Fruit fly (Drosophila melanogaster) whole organism, embryonic: Measurements from ENCODE around the gene CG10863.

Experiments
- ATbp ChIP-seq: fragments of 200-800 bp; sonication (Bioruptor generic); optimal IDR thresholded peaks from 2 replicates; lab custom pipeline; 2017; ENCODE audit warnings: missing biosample characterization, mild to moderate bottlenecking, missing genetic modification characterization, missing genetic modification reagents
- Atf-2 ChIP-seq: fragments of 200-800 bp; sonication (Bioruptor generic); optimal IDR thresholded peaks from 2 replicates; lab custom pipeline; 2016; ENCODE audit warnings: missing biosample characterization, missing genetic modification characterization
- BEAF-32 ChIP-seq: fragments of 200-800 bp; sonication (Bioruptor generic); optimal IDR thresholded peaks from 3 replicates; lab custom pipeline; 2017; ENCODE audit warnings: missing biosample characterization, missing genetic modification characterization, mild to moderate bottlenecking, moderate library complexity, missing genetic modification reagents
- C15 ChIP-seq: fragments of 200-800 bp; sonication (Bioruptor generic); IDR thresholded peaks from 3 replicates; pipeline ENCODE4 v1.3.6; 2022; ENCODE audit warnings: missing biosample characterization, missing genetic modification characterization
- CG10321 ChIP-seq: fragments of 200-800 bp; sonication (Bioruptor generic); IDR thresholded peaks from 2 replicates; pipeline ENCODE4 v1.3.6; 2022; ENCODE audit warnings: missing biosample characterization, missing genetic modification characterization
- CG11085 ChIP-seq: fragments of 200-800 bp; sonication (Bioruptor generic); IDR thresholded peaks from 2 replicates; pipeline ENCODE4 v1.3.6; 2022; ENCODE audit warnings: missing biosample characterization, missing genetic modification characterization
- CG13296 ChIP-seq: fragments of 200-800 bp; sonication (Bioruptor generic); optimal IDR thresholded peaks from 3 replicates; lab custom pipeline; 2018; ENCODE audit warnings: missing biosample characterization, mild to moderate bottlenecking, missing genetic modification characterization
- CG14965 ChIP-seq: fragments of 200-800 bp; sonication (Bioruptor generic); optimal IDR thresholded peaks from 2 replicates; lab custom pipeline; 2016; ENCODE audit warnings: missing biosample characterization, missing genetic modification characterization, borderline replicate concordance
- CG16863 ChIP-seq: fragments of 200-800 bp; sonication (Bioruptor generic); optimal IDR thresholded peaks from 3 replicates; lab custom pipeline; 2016; ENCODE audit warnings: missing biosample characterization, missing genetic modification characterization
- CG1792 ChIP-seq: fragments of 200-800 bp; sonication (Bioruptor generic); optimal IDR thresholded peaks from 2 replicates; lab custom pipeline; 2016; ENCODE audit warnings: missing biosample characterization, missing genetic modification characterization
- CG31441 ChIP-seq: fragments of 200-800 bp; sonication (Bioruptor generic); IDR thresholded peaks from 2 replicates; pipeline ENCODE4 v1.3.6; 2022; ENCODE audit warnings: missing biosample characterization, missing genetic modification characterization
- CG3163 ChIP-seq: fragments of 200-800 bp; sonication (Bioruptor generic); optimal IDR thresholded peaks from 3 replicates; lab custom pipeline; 2016; ENCODE audit warnings: missing biosample characterization, missing genetic modification characterization
- CG3281 ChIP-seq: fragments of 200-800 bp; sonication (Bioruptor generic); optimal IDR thresholded peaks from 3 replicates; lab custom pipeline; 2017; ENCODE audit warnings: missing biosample characterization, mild to moderate bottlenecking, missing genetic modification characterization
- CG4282 ChIP-seq: fragments of 200-800 bp; sonication (Bioruptor generic); optimal IDR thresholded peaks from 2 replicates; lab custom pipeline; 2016; ENCODE audit warnings: missing biosample characterization, missing genetic modification characterization
- CG6175 ChIP-seq: fragments of 200-800 bp; sonication (Bioruptor generic); IDR thresholded peaks from 3 replicates; pipeline ENCODE4 v1.3.6; 2022; ENCODE audit warnings: missing biosample characterization, missing genetic modification characterization
- CG7357 ChIP-seq: fragments of 200-800 bp; sonication (Bioruptor generic); IDR thresholded peaks from 3 replicates; pipeline ENCODE4 v1.3.6; 2022; ENCODE audit warnings: missing biosample characterization, missing genetic modification characterization
- CG8765 ChIP-seq: fragments of 200-800 bp; sonication (Bioruptor generic); IDR thresholded peaks from 2 replicates; pipeline ENCODE4 v1.3.6; 2022; ENCODE audit warnings: missing biosample characterization, missing genetic modification characterization
- CG9215 ChIP-seq: fragments of 200-800 bp; sonication (Bioruptor generic); IDR thresholded peaks from 2 replicates; pipeline ENCODE4 v1.3.6; 2022; ENCODE audit warnings: missing biosample characterization, missing genetic modification characterization
- Chrac-16 ChIP-seq: fragments of 200-800 bp; sonication (Bioruptor generic); optimal IDR thresholded peaks from 3 replicates; lab custom pipeline; 2016; ENCODE audit warnings: missing biosample characterization, missing genetic modification characterization
- Dbx ChIP-seq: fragments of 200-800 bp; sonication (Bioruptor generic); IDR thresholded peaks from 3 replicates; pipeline ENCODE4 v1.3.6; 2022; ENCODE audit warnings: missing biosample characterization, missing genetic modification characterization
- Dek ChIP-seq: fragments of 200-800 bp; sonication (Bioruptor generic); optimal IDR thresholded peaks from 3 replicates; lab custom pipeline; 2019; ENCODE audit warnings: missing biosample characterization, mild to moderate bottlenecking, missing genetic modification characterization, moderate library complexity
- Doc3 ChIP-seq: fragments of 200-800 bp; sonication (Bioruptor generic); IDR thresholded peaks from 3 replicates; pipeline ENCODE4 v1.3.6; 2022; ENCODE audit warnings: missing biosample characterization, missing genetic modification characterization; ENCODE audit not compliant: partially characterized antibody
- Gug ChIP-seq: fragments of 200-800 bp; sonication (Bioruptor generic); IDR thresholded peaks from 4 replicates; pipeline ENCODE4 v1.3.6; 2022; ENCODE audit warnings: missing biosample characterization, missing genetic modification characterization
- HLH54F ChIP-seq: fragments of 200-800 bp; sonication (Bioruptor generic); optimal IDR thresholded peaks from 3 replicates; lab custom pipeline; 2016; ENCODE audit warnings: missing biosample characterization, missing genetic modification characterization
- Ptx1 ChIP-seq: fragments of 200-800 bp; sonication (Bioruptor generic); IDR thresholded peaks from 2 replicates; pipeline ENCODE4 v1.3.6; 2022; ENCODE audit warnings: missing biosample characterization, missing genetic modification characterization
- Spps ChIP-seq: fragments of 200-800 bp; sonication (Bioruptor generic); optimal IDR thresholded peaks from 2 replicates; lab custom pipeline; 2018; ENCODE audit warnings: missing biosample characterization, mild to moderate bottlenecking, missing genetic modification characterization
- Tbp ChIP-seq: fragments of >200 bp; optimal IDR thresholded peaks from 2 replicates; lab custom pipeline; 2018; ENCODE audit warnings: missing biosample characterization, missing genetic modification characterization
- abd-A ChIP-seq: fragments of 200-800 bp; sonication (Bioruptor generic); optimal IDR thresholded peaks from 3 replicates; lab custom pipeline; 2019; ENCODE audit warnings: missing biosample characterization, mild to moderate bottlenecking, missing genetic modification characterization, moderate library complexity
- az2 ChIP-seq: fragments of 200-800 bp; sonication (Bioruptor generic); optimal IDR thresholded peaks from 3 replicates; lab custom pipeline; 2016; ENCODE audit warnings: missing biosample characterization, missing genetic modification characterization
- br ChIP-seq: fragments of >200 bp; optimal IDR thresholded peaks from 2 replicates; lab custom pipeline; 2017
- bsh ChIP-seq, 2 experiments: fragments of 200-800 bp; sonication (Bioruptor generic); optimal IDR thresholded peaks; 2 replicates each; lab custom pipeline; 2017 to 2018; ENCODE audit warnings: mild to moderate bottlenecking in 2 of 2, missing biosample characterization in 2 of 2, missing genetic modification characterization in 2 of 2, moderate library complexity in 1 of 2
- cato ChIP-seq: fragments of 200-800 bp; sonication (Bioruptor generic); optimal IDR thresholded peaks from 2 replicates; lab custom pipeline; 2016; ENCODE audit warnings: missing biosample characterization, missing genetic modification characterization, borderline replicate concordance
- cg ChIP-seq: fragments of 200-800 bp; sonication (Bioruptor generic); optimal IDR thresholded peaks from 3 replicates; lab custom pipeline; 2019; ENCODE audit warnings: missing biosample characterization, mild to moderate bottlenecking, missing genetic modification characterization, moderate library complexity
- da ChIP-seq: fragments of 200-800 bp; sonication (Bioruptor generic); optimal IDR thresholded peaks from 2 replicates; lab custom pipeline; 2016; ENCODE audit warnings: missing biosample characterization, missing genetic modification characterization
- danr ChIP-seq: fragments of 200-800 bp; sonication (Bioruptor generic); IDR thresholded peaks from 2 replicates; pipeline ENCODE4 v1.3.6; 2022; ENCODE audit warnings: missing biosample characterization, missing genetic modification characterization
- ftz-f1 ChIP-seq: fragments of 200-800 bp; sonication (Bioruptor generic); optimal IDR thresholded peaks from 2 replicates; lab custom pipeline; 2016; ENCODE audit warnings: missing biosample characterization, missing genetic modification characterization
- fu2 ChIP-seq: fragments of 200-800 bp; sonication (Bioruptor generic); optimal IDR thresholded peaks from 2 replicates; lab custom pipeline; 2016; ENCODE audit warnings: missing biosample characterization, missing genetic modification characterization
- gcm2 ChIP-seq: fragments of 200-800 bp; sonication (Bioruptor generic); optimal IDR thresholded peaks from 2 replicates; lab custom pipeline; 2016; ENCODE audit warnings: missing biosample characterization, missing genetic modification characterization
- hb ChIP-seq: fragments of 200-800 bp; sonication (Bioruptor generic); IDR thresholded peaks from 3 replicates; pipeline ENCODE4 v1.3.6; 2022; ENCODE audit warnings: missing biosample characterization, missing genetic modification characterization; ENCODE audit not compliant: partially characterized antibody
- her ChIP-seq: fragments of 200-800 bp; sonication (Bioruptor generic); optimal IDR thresholded peaks from 2 replicates; lab custom pipeline; 2016; ENCODE audit warnings: missing biosample characterization, missing genetic modification characterization
- jigr1 ChIP-seq: fragments of 200-800 bp; sonication (Bioruptor generic); IDR thresholded peaks from 3 replicates; pipeline ENCODE4 v1.3.6; 2022; ENCODE audit warnings: missing biosample characterization, missing genetic modification characterization
- lab ChIP-seq: fragments of 200-800 bp; sonication (Bioruptor generic); optimal IDR thresholded peaks from 3 replicates; lab custom pipeline; 2017; ENCODE audit warnings: missing biosample characterization, missing genetic modification characterization, mild to moderate bottlenecking, moderate library complexity, missing genetic modification reagents
- mirr ChIP-seq: fragments of 200-800 bp; sonication (Bioruptor generic); optimal IDR thresholded peaks from 3 replicates; lab custom pipeline; 2018; ENCODE audit warnings: missing biosample characterization, mild to moderate bottlenecking, missing genetic modification characterization
- nmo ChIP-seq: fragments of 200-800 bp; sonication (Bioruptor generic); optimal IDR thresholded peaks from 2 replicates; lab custom pipeline; 2018; ENCODE audit warnings: missing biosample characterization, mild to moderate bottlenecking, missing genetic modification characterization, moderate library complexity
- org-1 ChIP-seq: fragments of 200-800 bp; sonication (Bioruptor generic); optimal IDR thresholded peaks from 2 replicates; lab custom pipeline; 2017; ENCODE audit warnings: missing biosample characterization, missing genetic modification characterization
- pan ChIP-seq, 4 experiments: fragments of >200 bp in 3 of 4; fragments of 200-800 bp in 1 of 4; sonication (Bioruptor generic) in 1 of 4; optimal IDR thresholded peaks in 3 of 4; IDR thresholded peaks in 1 of 4; 2 replicates each; pipeline versions ENCODE4 v1.3.6 to Lab custom; 2017 to 2022; ENCODE audit warnings: missing biosample characterization in 2 of 4, missing genetic modification characterization in 2 of 4, mixed read lengths in 1 of 4
- pros ChIP-seq: fragments of 200-800 bp; sonication (Bioruptor generic); optimal IDR thresholded peaks from 3 replicates; lab custom pipeline; 2019; ENCODE audit warnings: missing biosample characterization, mild to moderate bottlenecking, missing genetic modification characterization, moderate library complexity
- trh ChIP-seq: fragments of 200-800 bp; sonication (Bioruptor generic); optimal IDR thresholded peaks from 2 replicates; lab custom pipeline; 2016; ENCODE audit warnings: missing biosample characterization, missing genetic modification characterization
- zen ChIP-seq: fragments of 200-800 bp; sonication (Bioruptor generic); optimal IDR thresholded peaks from 3 replicates; lab custom pipeline; 2018; ENCODE audit warnings: missing biosample characterization, mild to moderate bottlenecking, missing genetic modification characterization, moderate library complexity

Gene CG10863

DNA sequence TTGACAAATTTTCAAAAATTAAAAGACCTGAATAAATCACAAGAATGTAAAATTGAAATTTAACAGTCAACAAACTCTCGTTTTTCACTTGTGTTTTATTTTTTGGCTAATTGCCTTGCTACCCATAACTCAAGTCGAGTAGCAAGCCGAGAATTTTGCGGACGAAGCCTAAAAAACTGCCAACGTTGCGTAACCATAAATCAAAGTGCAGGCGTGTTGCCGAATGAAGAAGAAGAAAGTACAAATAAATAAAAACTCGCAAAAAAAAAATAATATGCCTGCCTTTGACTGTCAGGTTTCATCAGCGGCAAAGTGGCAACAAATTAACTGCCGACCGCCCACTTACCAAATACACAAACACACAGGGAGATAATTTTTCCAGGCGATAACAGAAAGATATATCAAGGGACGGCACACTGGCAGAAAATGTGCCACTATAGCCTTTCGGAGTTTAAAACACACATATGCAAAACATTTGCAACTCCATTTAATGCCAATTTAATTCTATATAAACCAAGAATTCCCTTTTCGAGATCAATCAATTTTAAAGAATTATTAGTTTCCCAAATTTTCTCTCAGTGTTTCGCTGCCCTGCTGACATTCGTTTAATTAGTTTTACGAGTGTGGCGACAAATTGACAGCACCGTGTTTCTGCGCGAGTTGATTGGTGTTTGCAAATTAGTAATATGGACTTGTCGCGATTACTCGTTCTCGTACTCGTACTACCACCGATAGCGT is 13.9 kb downstream of the CG10863 start (continued):
- TF ChIP-seq CG14965 (GFP tag; lab: Kevin White, UChicago) (peak; percentile 57), gcm2 (GFP tag; lab: Kevin White, UChicago) (peak; percentile 57), pros (no peak), BEAF-32 (no peak), CG3163 (GFP tag; lab: Kevin White, UChicago) (peak; percentile 67), fu2 (GFP tag; lab: Kevin White, UChicago) (peak; percentile 90), CG9215 (peak; percentile 86), br (no peak), da (GFP tag; lab: Kevin White, UChicago) (peak; percentile 60), Atf-2 (GFP tag; lab: Kevin White, UChicago) (peak; percentile 81), CG3281 (GFP tag; lab: Kevin White, UChicago) (peak; percentile 91), Ptx1 (GFP tag; lab: Robert Waterston, UW) (peak; percentile 88), CG13296 (GFP tag; lab: Kevin White, UChicago) (peak; percentile 89), mirr (GFP tag; lab: Kevin White, UChicago) (peak; percentile 93), Spps (tag; lab: Kevin White, UChicago) (no peak), abd-A (tag; lab: Kevin White, UChicago) (peak; percentile 16), bsh (GFP tag; optimal IDR thresholded peaks at IDR 0.05; lab: Kevin White, UChicago) (peak in 1 of 2 experiments; percentile 81), ATbp (GFP tag; lab: Kevin White, UChicago) (peak; percentile 76), Dbx (GFP tag; lab: Robert Waterston, UW) (peak; percentile 95), az2 (peak; percentile 83), trh (GFP tag; lab: Kevin White, UChicago) (peak; percentile 45), danr (GFP tag; lab: Robert Waterston, UW) (peak; percentile 77), zen (tag; lab: Kevin White, UChicago) (no peak), ftz-f1 (GFP tag; lab: Kevin White, UChicago) (no peak), Doc3 (no peak), Chrac-16 (GFP tag; lab: Kevin White, UChicago) (peak; percentile 79), org-1 (peak; percentile 84), CG10321 (GFP tag; lab: Robert Waterston, UW) (peak; percentile 47; the same call in 1 of the 2 replicates), cato (GFP tag; lab: Kevin White, UChicago) (peak; percentile 42), her (GFP tag; lab: Kevin White, UChicago) (peak; percentile 81), CG6175 (GFP tag; lab: Robert Waterston, UW) (peak; percentile 86), CG4282 (GFP tag; lab: Kevin White, UChicago) (peak; percentile 72), Gug (peak; percentile 81), jigr1 (GFP tag; lab: Robert Waterston, UW) (0 out of 3 replicates have a peak, but pooled peaks have one; percentile 23), CG8765 (peak; percentile 51; the same call in 1 of the 2 replicates), cg (no peak), Tbp (no peak), CG11085 (GFP tag; lab: Robert Waterston, UW) (peak; percentile 81), CG31441 (GFP tag; lab: Robert Waterston, UW) (peak; percentile 69), nmo (GFP tag; lab: Kevin White, UChicago) (peak; percentile 82), hb (GFP tag; lab: Robert Waterston, UW) (no peak), HLH54F (peak; percentile 93), lab (peak; percentile 95), CG16863 (GFP tag; lab: Kevin White, UChicago) (peak; percentile 83), CG7357 (GFP tag; lab: Robert Waterston, UW) (peak; percentile 66), Dek (tag; lab: Kevin White, UChicago) (peak; percentile 91), pan (optimal IDR thresholded peaks at IDR 0.05; lab: Kevin White, UChicago) (no peak), pan (GFP tag; optimal IDR thresholded peaks at IDR 0.05 in 1 of 2, IDR thresholded peaks at IDR 0.05 in 1 of 2) (peak in 1 of 2 experiments; percentile 89), C15 (peak; percentile 72; the same call in 1 of the 3 replicates), CG1792 (GFP tag; lab: Kevin White, UChicago) (peak; percentile 85)
